Fruit fly (Drosophila melanogaster): ENCODE measurements around the gene bif.

Gene bif

dm6 chrX:11660476-11660875 is 18.3 kb upstream of the bif start (continued):
- peak; percentile 53; the same call in 1 of the 3 replicates for TF ChIP-seq zfh1 (GFP tag; IDR thresholded peaks at IDR 0.05)
- peak; percentile 89 for TF ChIP-seq Med (GFP tag)
- peak; percentile 38 for TF ChIP-seq CG18599 (GFP tag; optimal IDR thresholded peaks at IDR 0.05)
- TF ChIP-seq CG8359 (GFP tag; optimal IDR thresholded peaks at IDR 0.05; ENCODE audit: borderline replicate concordance): peak; percentile 32
- TF ChIP-seq Antp (GFP tag; optimal IDR thresholded peaks at IDR 0.05): no peak
- TF ChIP-seq CG15601 (tag; optimal IDR thresholded peaks at IDR 0.05): peak; percentile 66
- peak; percentile 18 for TF ChIP-seq CG7839 (tag; optimal IDR thresholded peaks at IDR 0.05)
- peak; percentile 3 for TF ChIP-seq CTCF (GFP tag; optimal IDR thresholded peaks at IDR 0.05)
- TF ChIP-seq Lpt (GFP tag; optimal IDR thresholded peaks at IDR 0.05): no peak
- TF ChIP-seq CG1024 (GFP tag; IDR thresholded peaks at IDR 0.05): no peak
- peak; percentile 29 for TF ChIP-seq CG2202 (tag; optimal IDR thresholded peaks at IDR 0.05)
- TF ChIP-seq CG7786 (GFP tag; optimal IDR thresholded peaks at IDR 0.05): no peak
- peak; percentile 47 for TF ChIP-seq CG11504 (tag; optimal IDR thresholded peaks at IDR 0.05)
- peak; percentile 36 for TF ChIP-seq CG4328 (GFP tag; optimal IDR thresholded peaks at IDR 0.05)
- peak; percentile 20 for TF ChIP-seq CG4854 (GFP tag; optimal IDR thresholded peaks at IDR 0.05)
- TF ChIP-seq CG11723 (GFP tag; optimal IDR thresholded peaks at IDR 0.05): peak; percentile 18
- peak; percentile 9 for TF ChIP-seq CG7556 (GFP tag; optimal IDR thresholded peaks at IDR 0.05)
- TF ChIP-seq CG18764 (GFP tag; optimal IDR thresholded peaks at IDR 0.05): peak; percentile 10
- TF ChIP-seq run (tag; optimal IDR thresholded peaks at IDR 0.05): peak; percentile 34
- TF ChIP-seq maf-S (GFP tag; optimal IDR thresholded peaks at IDR 0.05): no peak
- no peak for TF ChIP-seq Jarid2 (GFP tag; optimal IDR thresholded peaks at IDR 0.05)
- peak; percentile 60; the same call in 2 of the 3 replicates for TF ChIP-seq so (GFP tag; IDR thresholded peaks at IDR 0.05)
- TF ChIP-seq Hr51 (GFP tag; optimal IDR thresholded peaks at IDR 0.05): peak in 1 of 2 experiments; percentile 13
- TF ChIP-seq CG18619 (GFP tag; optimal IDR thresholded peaks at IDR 0.05): no peak
- TF ChIP-seq CG7987 (GFP tag; optimal IDR thresholded peaks at IDR 0.05): peak; percentile 61
- no peak for TF ChIP-seq CG11695 (GFP tag; IDR thresholded peaks at IDR 0.05)
- TF ChIP-seq CG6272 (GFP tag; IDR thresholded peaks at IDR 0.05): no peak
- TF ChIP-seq Blimp-1 (GFP tag; optimal IDR thresholded peaks at IDR 0.05): peak; percentile 56
- no peak for TF ChIP-seq Optix (GFP tag; IDR thresholded peaks at IDR 0.05)
- TF ChIP-seq gce (GFP tag; IDR thresholded peaks at IDR 0.05): peak; percentile 72; the same call in 1 of the 3 replicates
- TF ChIP-seq CG4707 (GFP tag; optimal IDR thresholded peaks at IDR 0.05): peak; percentile 52
- peak; percentile 27 for TF ChIP-seq Camta (GFP tag; optimal IDR thresholded peaks at IDR 0.05)
- no peak for TF ChIP-seq HmgZ (tag; optimal IDR thresholded peaks at IDR 0.05)
- no peak for TF ChIP-seq mam (GFP tag; optimal IDR thresholded peaks at IDR 0.05)
- peak; percentile 64 for TF ChIP-seq CG1603 (tag; optimal IDR thresholded peaks at IDR 0.05)
- peak; percentile 40; the same call in 1 of the 2 replicates for TF ChIP-seq ara (GFP tag; IDR thresholded peaks at IDR 0.05)
- TF ChIP-seq CG4404 (GFP tag; IDR thresholded peaks at IDR 0.05): no peak
- TF ChIP-seq CG2712 (tag; optimal IDR thresholded peaks at IDR 0.05): peak; percentile 33
- peak in 1 of 2 experiments; percentile 1 for TF ChIP-seq Pdp1 (GFP tag; optimal IDR thresholded peaks at IDR 0.05)
- no peak for TF ChIP-seq corto (GFP tag; optimal IDR thresholded peaks at IDR 0.05)
- TF ChIP-seq CG14441 (GFP tag; IDR thresholded peaks at IDR 0.05): 0 out of 2 replicates have a peak, but pooled peaks have one; percentile 31
- peak; percentile 40 for TF ChIP-seq gsb-n (tag; optimal IDR thresholded peaks at IDR 0.05)
- TF ChIP-seq CG12659 (GFP tag; optimal IDR thresholded peaks at IDR 0.05): peak; percentile 15
- peak; percentile 80 for TF ChIP-seq ci (GFP tag; IDR thresholded peaks at IDR 0.05)
- no peak for TF ChIP-seq D (optimal IDR thresholded peaks at IDR 0.05)
- TF ChIP-seq D (GFP tag; optimal IDR thresholded peaks at IDR 0.05): peak; percentile 42
- TF ChIP-seq Vsx1 (GFP tag; optimal IDR thresholded peaks at IDR 0.05): peak; percentile 40
- TF ChIP-seq phol (tag; optimal IDR thresholded peaks at IDR 0.05): no peak
- TF ChIP-seq fu2 (GFP tag; optimal IDR thresholded peaks at IDR 0.05): no peak
- TF ChIP-seq NC2β (GFP tag; optimal IDR thresholded peaks at IDR 0.05): peak; percentile 9
- peak; percentile 25 for TF ChIP-seq bab2 (GFP tag; optimal IDR thresholded peaks at IDR 0.05)

All from whole organism, embryonic.